Fruit fly (Drosophila melanogaster) whole organism, adult: ENCODE measurements around the gene asf1.
A peak's percentile ranks its signal among the peaks of the same experiment; 100 is the strongest.

Experiments used
- CG11617 ChIP-seq: fragments of 200-800 bp; sonication (Bioruptor generic); optimal IDR thresholded peaks from 2 replicates; lab custom pipeline; 2017; ENCODE audit warnings: mild to moderate bottlenecking, missing biosample characterization, missing genetic modification reagents, missing genetic modification characterization
- CG12768 ChIP-seq: fragments of 200-800 bp; sonication (Bioruptor generic); optimal IDR thresholded peaks from 2 replicates; lab custom pipeline; 2017; ENCODE audit warnings: missing biosample characterization, missing genetic modification characterization, mild to moderate bottlenecking, moderate library complexity, missing genetic modification reagents
- CG14711 ChIP-seq: fragments of 200-800 bp; sonication (Bioruptor generic); optimal IDR thresholded peaks from 2 replicates; lab custom pipeline; 2018; ENCODE audit warnings: missing biosample characterization, mild to moderate bottlenecking, missing genetic modification characterization, moderate library complexity
- CG1620 ChIP-seq: fragments of 200-800 bp; sonication (Bioruptor generic); optimal IDR thresholded peaks from 2 replicates; lab custom pipeline; 2016; ENCODE audit warnings: missing biosample characterization, missing genetic modification characterization
- CG33017 ChIP-seq: fragments of 200-800 bp; sonication (Bioruptor generic); optimal IDR thresholded peaks from 2 replicates; lab custom pipeline; 2018; ENCODE audit warnings: missing biosample characterization, mild to moderate bottlenecking, missing genetic modification characterization, moderate library complexity
- CG5204 ChIP-seq: fragments of 200-800 bp; sonication (Bioruptor generic); optimal IDR thresholded peaks from 2 replicates; lab custom pipeline; 2016; ENCODE audit warnings: missing biosample characterization, missing genetic modification characterization
- CG7045 ChIP-seq: fragments of 200-800 bp; sonication (Bioruptor generic); optimal IDR thresholded peaks from 2 replicates; lab custom pipeline; 2017; ENCODE audit warnings: missing biosample characterization, mild to moderate bottlenecking, missing genetic modification characterization
- CG7101 ChIP-seq: fragments of 200-800 bp; sonication (Bioruptor generic); optimal IDR thresholded peaks from 2 replicates; lab custom pipeline; 2018; ENCODE audit warnings: missing biosample characterization, mild to moderate bottlenecking, missing genetic modification characterization, moderate library complexity
- Clk ChIP-seq: fragments of 200-800 bp; sonication (Bioruptor generic); optimal IDR thresholded peaks from 2 replicates; lab custom pipeline; 2017; ENCODE audit warnings: missing biosample characterization, missing genetic modification characterization
- Crg-1 ChIP-seq: fragments of 200-800 bp; sonication (Bioruptor generic); optimal IDR thresholded peaks from 2 replicates; lab custom pipeline; 2016; ENCODE audit warnings: missing biosample characterization, missing genetic modification characterization
- Hr96 ChIP-seq: fragments of 200-800 bp; sonication (Bioruptor generic); optimal IDR thresholded peaks from 2 replicates; lab custom pipeline; 2016; ENCODE audit warnings: missing biosample characterization, missing genetic modification characterization
- Mnt ChIP-seq: fragments of 200-800 bp; sonication (Bioruptor generic); optimal IDR thresholded peaks from 2 replicates; lab custom pipeline; 2016; ENCODE audit warnings: missing biosample characterization, mild to moderate bottlenecking, missing genetic modification characterization
- bab1 ChIP-seq: fragments of 200-800 bp; sonication (Bioruptor generic); optimal IDR thresholded peaks from 3 replicates; lab custom pipeline; 2019; ENCODE audit warnings: missing biosample characterization, mild to moderate bottlenecking, missing genetic modification characterization, moderate library complexity
- cic ChIP-seq: fragments of 200-800 bp; sonication (Bioruptor generic); optimal IDR thresholded peaks from 2 replicates; lab custom pipeline; 2017; ENCODE audit warnings: missing biosample characterization, mild to moderate bottlenecking, missing genetic modification characterization, moderate library complexity
- cnc ChIP-seq, 2 experiments: fragments of >200 bp; optimal IDR thresholded peaks; 2 replicates each; lab custom pipeline; 2017
- kay ChIP-seq: fragments of 200-800 bp; sonication (Bioruptor generic); peaks from one replicate; lab custom pipeline; 2016; ENCODE audit warnings: missing biosample characterization, missing genetic modification characterization, borderline replicate concordance
- ovo ChIP-seq: fragments of 200-800 bp; sonication (Bioruptor generic); optimal IDR thresholded peaks from 2 replicates; lab custom pipeline; 2016; ENCODE audit warnings: missing biosample characterization, missing genetic modification characterization
- pad ChIP-seq: fragments of 200-800 bp; sonication (Bioruptor generic); optimal IDR thresholded peaks from 3 replicates; lab custom pipeline; 2017; ENCODE audit warnings: missing biosample characterization, missing genetic modification characterization, mild to moderate bottlenecking, moderate library complexity, missing genetic modification reagents
- tj ChIP-seq: fragments of 200-800 bp; sonication (Bioruptor generic); optimal IDR thresholded peaks from 3 replicates; lab custom pipeline; 2017; ENCODE audit warnings: missing biosample characterization, mild to moderate bottlenecking, missing genetic modification characterization, moderate library complexity
- toe ChIP-seq: fragments of 200-800 bp; sonication (Bioruptor generic); optimal IDR thresholded peaks from 2 replicates; lab custom pipeline; 2016; ENCODE audit warnings: missing biosample characterization, missing genetic modification characterization

Gene asf1

DNA sequence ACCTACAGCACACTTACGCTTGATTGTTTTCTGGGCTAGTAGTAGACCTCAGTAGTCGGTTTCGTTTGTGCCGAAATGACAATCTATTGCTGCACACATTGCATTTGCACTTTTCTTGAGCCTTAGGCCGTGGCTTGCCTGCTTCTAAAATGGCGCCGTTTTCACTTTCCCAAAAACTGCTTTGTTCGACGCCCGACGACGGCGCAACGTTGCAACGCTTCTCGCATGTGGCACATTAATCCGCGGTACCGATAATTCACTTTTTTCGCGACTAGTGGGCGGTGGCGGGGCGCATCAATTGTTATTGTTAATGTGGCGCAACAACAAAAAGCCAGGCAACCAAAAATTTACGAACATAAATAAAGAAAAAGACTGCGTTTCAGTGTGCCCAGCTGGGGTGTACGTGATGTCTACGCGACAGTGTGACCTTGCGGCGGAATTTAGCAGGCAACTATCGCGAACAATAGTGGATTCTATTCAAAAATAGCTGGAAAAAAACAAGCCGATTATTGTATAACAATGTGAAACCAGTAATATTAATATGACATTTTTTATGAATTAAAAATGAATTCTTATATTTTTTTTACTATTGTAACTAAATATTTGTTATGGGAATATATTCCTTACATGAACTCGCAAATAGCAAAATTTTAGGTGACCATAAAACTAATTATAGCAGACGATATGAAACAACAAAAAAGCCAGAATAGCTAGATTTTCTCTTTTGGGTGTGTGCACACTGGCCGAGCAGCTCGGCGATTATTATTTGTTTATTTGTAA is 20.1 kb upstream of the asf1 start, which contains the start of the genes ash1 and Taf6:
TSS of gene ash1 (minus strand) at position 387 of the 780 bp plus-strand sequence.
TSS of gene Taf6 (plus strand) at position 720 of the 780 bp plus-strand sequence.
- TF ChIP-seq CG11617 (GFP tag; lab: Kevin White, UChicago) = peak; percentile 1
- no peak for TF ChIP-seq CG14711 (tag; lab: Kevin White, UChicago)
- TF ChIP-seq Crg-1 = peak; percentile 26
- TF ChIP-seq CG1620 (GFP tag; lab: Kevin White, UChicago) = peak; percentile 9

- no peak for TF ChIP-seq CG33017
- no peak for TF ChIP-seq tj (GFP tag; lab: Kevin White, UChicago)
- TF ChIP-seq CG14711 (tag; lab: Kevin White, UChicago) = no peak
- TF ChIP-seq cic (GFP tag; lab: Kevin White, UChicago) = no peak
- no peak for TF ChIP-seq Crg-1
- no peak for TF ChIP-seq ovo (GFP tag; lab: Kevin White, UChicago)
- no peak for TF ChIP-seq CG11617 (GFP tag; lab: Kevin White, UChicago)
- TF ChIP-seq Clk = no peak
Observed at dm6 chr3L:19601413-19601812, 17.3 kb upstream of the asf1 start, which contains the start of gene CG9368. TSS of gene CG9368 (plus strand) at chr3L:19601633.

dm6 chr3L:19605974-19606497 is 12.7 kb upstream of the asf1 start, which contains the start of the genes lush and CG9372:
TSS of gene lush (minus strand) at chr3L:19606090.
TSS of gene CG9372 (plus strand) at chr3L:19606208.
- peak; percentile 57 for TF ChIP-seq kay (GFP tag; lab: Kevin White, UChicago)
- TF ChIP-seq CG7045 (GFP tag; lab: Kevin White, UChicago) = no peak
- peak; percentile 25 for TF ChIP-seq CG12768 (GFP tag; lab: Kevin White, UChicago)
- TF ChIP-seq CG14711 (tag; lab: Kevin White, UChicago) = no peak
- TF ChIP-seq CG1620 (GFP tag; lab: Kevin White, UChicago) = no peak
- TF ChIP-seq cic (GFP tag; lab: Kevin White, UChicago) = peak; percentile 76

DNA sequence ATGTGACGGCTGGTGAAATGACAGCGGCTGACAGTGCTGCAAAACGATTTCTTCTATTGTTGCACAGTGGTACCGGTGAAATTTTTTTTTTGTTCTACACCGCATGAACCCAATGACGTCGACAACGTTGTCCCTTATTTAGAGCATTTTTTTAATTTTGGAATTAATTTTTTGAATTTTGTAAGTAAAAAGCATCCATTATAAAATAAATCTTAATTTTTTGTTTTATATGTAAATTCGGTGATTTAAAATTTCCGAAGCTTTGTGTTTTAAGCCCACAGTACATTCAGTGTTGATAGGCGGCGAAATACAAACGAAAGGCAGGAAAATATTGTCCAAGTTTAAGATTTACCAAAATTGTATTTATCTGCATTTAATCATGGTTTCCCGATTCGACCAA is 6.5 kb upstream of the asf1 start, which contains the start of the genes Lon and PIG-F:
TSS of gene Lon (minus strand) at position 28 of the 400 bp plus-strand sequence.
TSS of gene PIG-F (plus strand) at position 284 of the 400 bp plus-strand sequence.
- peak; percentile 99 for TF ChIP-seq CG7101 (tag; lab: Kevin White, UChicago)
- peak; percentile 99 for TF ChIP-seq CG12768 (GFP tag; lab: Kevin White, UChicago)
- TF ChIP-seq bab1 (GFP tag; lab: Kevin White, UChicago) = peak; percentile 98
- TF ChIP-seq cnc (optimal IDR thresholded peaks at IDR 0.05; lab: Kevin White, UChicago) = no peak
- peak; percentile 99 for TF ChIP-seq CG11617 (GFP tag; lab: Kevin White, UChicago)
- peak; percentile 99 for TF ChIP-seq Clk
- TF ChIP-seq CG33017 = peak; percentile 98
- peak; percentile 99 for TF ChIP-seq CG7045 (GFP tag; lab: Kevin White, UChicago)
- peak; percentile 96 for TF ChIP-seq CG14711 (tag; lab: Kevin White, UChicago)
- TF ChIP-seq Mnt (GFP tag; lab: Kevin White, UChicago) = peak; percentile 97
- peak; percentile 89 for TF ChIP-seq tj (GFP tag; lab: Kevin White, UChicago)
- peak; percentile 94 for TF ChIP-seq pad (GFP tag; lab: Kevin White, UChicago)
- peak; percentile 99 for TF ChIP-seq Hr96 (GFP tag; lab: Kevin White, UChicago)
- peak; percentile 99 for TF ChIP-seq CG1620 (GFP tag; lab: Kevin White, UChicago)
- TF ChIP-seq kay (GFP tag; lab: Kevin White, UChicago) = peak; percentile 99
- peak; percentile 99 for TF ChIP-seq ovo (GFP tag; lab: Kevin White, UChicago)
- TF ChIP-seq toe = peak; percentile 100
- peak; percentile 86 for TF ChIP-seq cic (GFP tag; lab: Kevin White, UChicago)
- peak; percentile 99 for TF ChIP-seq CG5204 (GFP tag; lab: Kevin White, UChicago)
- peak; percentile 99 for TF ChIP-seq Crg-1

DNA sequence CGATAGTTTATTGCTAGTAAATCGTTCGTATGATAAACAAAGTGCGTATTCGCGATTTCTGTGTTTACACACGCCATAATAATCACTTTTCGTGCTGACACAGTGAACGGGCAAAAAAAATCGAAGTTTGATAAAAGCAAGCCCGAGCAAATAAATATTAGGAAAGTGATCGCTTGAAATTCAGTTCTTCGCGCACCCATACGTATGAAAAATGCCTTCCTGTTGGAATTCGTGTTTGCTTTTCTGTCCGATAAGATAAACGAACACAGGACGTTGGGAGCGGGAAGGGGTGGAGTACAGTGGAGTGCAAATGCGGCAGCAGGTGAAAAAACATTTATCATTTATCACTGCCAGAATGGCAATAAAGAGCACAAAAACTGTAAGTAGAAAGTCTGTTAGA is 12.0 kb downstream of the asf1 start:
- TF ChIP-seq ovo (GFP tag; lab: Kevin White, UChicago) = peak; percentile 38
- TF ChIP-seq tj (GFP tag; lab: Kevin White, UChicago) = peak; percentile 30
- peak; percentile 50 for TF ChIP-seq Crg-1
- peak; percentile 60 for TF ChIP-seq Mnt (GFP tag; lab: Kevin White, UChicago)
- peak; percentile 95 for TF ChIP-seq kay (GFP tag; lab: Kevin White, UChicago)
- no peak for TF ChIP-seq cnc (optimal IDR thresholded peaks at IDR 0.05; lab: Kevin White, UChicago)
- TF ChIP-seq cic (GFP tag; lab: Kevin White, UChicago) = peak; percentile 90
- peak; percentile 77 for TF ChIP-seq CG12768 (GFP tag; lab: Kevin White, UChicago)
- peak; percentile 28 for TF ChIP-seq Hr96 (GFP tag; lab: Kevin White, UChicago)
- peak; percentile 5 for TF ChIP-seq pad (GFP tag; lab: Kevin White, UChicago)
- TF ChIP-seq CG14711 (tag; lab: Kevin White, UChicago) = peak; percentile 6
- peak; percentile 48 for TF ChIP-seq CG7045 (GFP tag; lab: Kevin White, UChicago)
- no peak for TF ChIP-seq CG5204 (GFP tag; lab: Kevin White, UChicago)
- TF ChIP-seq CG1620 (GFP tag; lab: Kevin White, UChicago) = no peak
- TF ChIP-seq CG11617 (GFP tag; lab: Kevin White, UChicago) = peak; percentile 60
- TF ChIP-seq CG7101 (tag; lab: Kevin White, UChicago) = peak; percentile 16
- TF ChIP-seq Clk = peak; percentile 41
- TF ChIP-seq toe = no peak
- TF ChIP-seq CG33017 = peak; percentile 48
- TF ChIP-seq bab1 (GFP tag; lab: Kevin White, UChicago) = no peak
